Fruit fly (Drosophila melanogaster) whole organism, embryonic: ENCODE measurements around the gene CG33795.

Experiments
- Aef1 ChIP-seq: fragments of 200-800 bp; sonication (Bioruptor generic); IDR thresholded peaks from 3 replicates; pipeline ENCODE4 v1.3.6; 2022; ENCODE audit warnings: missing biosample characterization, missing genetic modification characterization
- CG10147 ChIP-seq: fragments of 200-800 bp; sonication (Bioruptor generic); optimal IDR thresholded peaks from 2 replicates; lab custom pipeline; 2019; ENCODE audit warnings: missing biosample characterization, mild to moderate bottlenecking, missing genetic modification characterization, moderate library complexity
- CG10979 ChIP-seq: fragments of 200-800 bp; sonication (Bioruptor generic); optimal IDR thresholded peaks from 2 replicates; lab custom pipeline; 2018; ENCODE audit warnings: missing biosample characterization, mild to moderate bottlenecking, missing genetic modification characterization, moderate library complexity
- CG11247 ChIP-seq: fragments of 200-800 bp; sonication (Bioruptor generic); IDR thresholded peaks from 2 replicates; pipeline ENCODE4 v1.3.6; 2022; ENCODE audit warnings: missing biosample characterization, missing genetic modification characterization
- CG11560 ChIP-seq: fragments of 200-800 bp; sonication (Bioruptor generic); IDR thresholded peaks from 3 replicates; pipeline ENCODE4 v1.3.6; 2022; ENCODE audit warnings: missing biosample characterization, missing genetic modification characterization
- CG13287 ChIP-seq: fragments of 200-800 bp; sonication (Bioruptor generic); IDR thresholded peaks from 2 replicates; pipeline ENCODE4 v1.3.6; 2022; ENCODE audit warnings: missing biosample characterization, missing genetic modification characterization; ENCODE audit not compliant: partially characterized antibody
- CG15073 ChIP-seq: fragments of 200-800 bp; sonication (Bioruptor generic); optimal IDR thresholded peaks from 2 replicates; lab custom pipeline; 2016; ENCODE audit warnings: missing biosample characterization, missing genetic modification characterization
- CG15696 ChIP-seq: fragments of 200-800 bp; sonication (Bioruptor generic); optimal IDR thresholded peaks from 2 replicates; lab custom pipeline; 2019; ENCODE audit warnings: missing biosample characterization, mild to moderate bottlenecking, missing genetic modification characterization, moderate library complexity
- CG18262 ChIP-seq: fragments of 200-800 bp; optimal IDR thresholded peaks from 3 replicates; lab custom pipeline; 2019; ENCODE audit warnings: missing biosample characterization, mild to moderate bottlenecking, missing genetic modification characterization, moderate library complexity
- CG3065 ChIP-seq: fragments of 200-800 bp; sonication (Bioruptor generic); optimal IDR thresholded peaks from 2 replicates; lab custom pipeline; 2016; ENCODE audit warnings: missing biosample characterization, missing genetic modification characterization
- CG32532 ChIP-seq: fragments of 200-800 bp; sonication (Bioruptor generic); IDR thresholded peaks from 2 replicates; pipeline ENCODE4 v1.3.6; 2022; ENCODE audit warnings: missing biosample characterization, missing genetic modification characterization
- CG3281 ChIP-seq: fragments of 200-800 bp; sonication (Bioruptor generic); optimal IDR thresholded peaks from 3 replicates; lab custom pipeline; 2017; ENCODE audit warnings: missing biosample characterization, mild to moderate bottlenecking, missing genetic modification characterization
- CG33557 ChIP-seq: fragments of 200-800 bp; sonication (Bioruptor generic); optimal IDR thresholded peaks from 2 replicates; lab custom pipeline; 2019; ENCODE audit warnings: missing biosample characterization, mild to moderate bottlenecking, missing genetic modification characterization, moderate library complexity
- CG3726 ChIP-seq: fragments of 200-800 bp; sonication (Bioruptor generic); IDR thresholded peaks from 3 replicates; pipeline ENCODE4, ENCODE4 v1.3.6; 2022; ENCODE audit warnings: missing biosample characterization, missing genetic modification characterization
- CG4360 ChIP-seq: fragments of 200-800 bp; sonication (Bioruptor generic); IDR thresholded peaks from 2 replicates; pipeline ENCODE4 v1.3.6; 2022; ENCODE audit warnings: missing biosample characterization, missing genetic modification characterization
- CG6813 ChIP-seq: fragments of 200-800 bp; sonication (Bioruptor generic); optimal IDR thresholded peaks from 2 replicates; lab custom pipeline; 2017; ENCODE audit warnings: missing biosample characterization, missing genetic modification characterization, mild to moderate bottlenecking, moderate library complexity, missing genetic modification reagents
- CG7963 ChIP-seq: fragments of 200-800 bp; sonication (Bioruptor generic); IDR thresholded peaks from 3 replicates; pipeline ENCODE4 v1.3.6; 2022; ENCODE audit warnings: missing biosample characterization, missing genetic modification characterization; ENCODE audit not compliant: partially characterized antibody
- Doc2 ChIP-seq: fragments of 200-800 bp; sonication (Bioruptor generic); IDR thresholded peaks from 2 replicates; pipeline ENCODE4 v1.3.6; 2022; ENCODE audit warnings: missing biosample characterization, missing genetic modification characterization
- Fer3 ChIP-seq: fragments of 200-800 bp; sonication (Bioruptor generic); optimal IDR thresholded peaks from 2 replicates; lab custom pipeline; 2018; ENCODE audit warnings: missing biosample characterization, mild to moderate bottlenecking, missing genetic modification characterization, moderate library complexity
- H15 ChIP-seq: fragments of 200-800 bp; sonication (Bioruptor generic); IDR thresholded peaks from 3 replicates; pipeline ENCODE4 v1.3.6; 2022; ENCODE audit warnings: missing biosample characterization, missing genetic modification characterization
- HHEX ChIP-seq: fragments of 200-800 bp; sonication (Bioruptor generic); optimal IDR thresholded peaks from 3 replicates; lab custom pipeline; 2017; ENCODE audit warnings: missing biosample characterization, mild to moderate bottlenecking, missing genetic modification characterization, missing genetic modification reagents
- Hr51 ChIP-seq, 2 experiments: fragments of 200-800 bp; sonication (Bioruptor generic); optimal IDR thresholded peaks; 2 replicates in 1 of 2; 3 replicates in 1 of 2; lab custom pipeline; 2016 to 2018; ENCODE audit warnings: missing biosample characterization in 2 of 2, missing genetic modification characterization in 2 of 2, mild to moderate bottlenecking in 1 of 2, moderate library complexity in 1 of 2
- NC2α ChIP-seq: fragments of 200-800 bp; sonication (Bioruptor generic); optimal IDR thresholded peaks from 2 replicates; lab custom pipeline; 2016; ENCODE audit warnings: missing biosample characterization, missing genetic modification characterization
- NK7.1 ChIP-seq: fragments of 200-800 bp; sonication (Bioruptor generic); optimal IDR thresholded peaks from 3 replicates; lab custom pipeline; 2016; ENCODE audit warnings: missing biosample characterization, missing genetic modification characterization
- Neu2 ChIP-seq: fragments of 200-800 bp; sonication (Bioruptor generic); optimal IDR thresholded peaks from 3 replicates; lab custom pipeline; 2016; ENCODE audit warnings: missing biosample characterization, missing genetic modification characterization, borderline replicate concordance
- Oaz ChIP-seq: fragments of 200-800 bp; sonication (Bioruptor generic); IDR thresholded peaks from 2 replicates; pipeline ENCODE4 v1.3.6; 2022; ENCODE audit warnings: missing biosample characterization, missing genetic modification characterization
- Rx ChIP-seq: fragments of 200-800 bp; sonication (Bioruptor generic); IDR thresholded peaks from 2 replicates; pipeline ENCODE4 v1.3.6; 2022; ENCODE audit warnings: missing biosample characterization, missing genetic modification characterization
- Side ChIP-seq: fragments of 200-800 bp; sonication (Bioruptor generic); optimal IDR thresholded peaks from 2 replicates; lab custom pipeline; 2016; ENCODE audit warnings: missing biosample characterization, missing genetic modification characterization
- Sox100B ChIP-seq: fragments of 200-800 bp; sonication (Bioruptor generic); optimal IDR thresholded peaks from 3 replicates; lab custom pipeline; 2018; ENCODE audit warnings: missing biosample characterization, mild to moderate bottlenecking, missing genetic modification characterization
- Taf1 ChIP-seq: fragments of 200-800 bp; sonication (Bioruptor generic); IDR thresholded peaks from 2 replicates; pipeline ENCODE4 v1.3.6; 2022; ENCODE audit warnings: missing biosample characterization, missing genetic modification characterization
- ato ChIP-seq: fragments of 200-800 bp; sonication (Bioruptor generic); IDR thresholded peaks from 2 replicates; pipeline ENCODE4 v1.3.6; 2022; ENCODE audit warnings: missing biosample characterization, missing genetic modification characterization; ENCODE audit not compliant: partially characterized antibody
- bcd ChIP-seq: fragments of 200-800 bp; sonication (Bioruptor generic); optimal IDR thresholded peaks from 2 replicates; lab custom pipeline; 2017; ENCODE audit warnings: missing biosample characterization, mild to moderate bottlenecking, missing genetic modification characterization
- dimm ChIP-seq: fragments of 200-800 bp; sonication (Bioruptor generic); IDR thresholded peaks from 2 replicates; pipeline ENCODE4 v1.3.6; 2022; ENCODE audit warnings: missing biosample characterization, missing genetic modification characterization
- dmrt99B ChIP-seq: fragments of 200-800 bp; sonication (Bioruptor generic); optimal IDR thresholded peaks from 2 replicates; lab custom pipeline; 2018; ENCODE audit warnings: missing biosample characterization, mild to moderate bottlenecking, missing genetic modification characterization, moderate library complexity
- emc ChIP-seq: fragments of 200-800 bp; sonication (Bioruptor generic); optimal IDR thresholded peaks from 2 replicates; lab custom pipeline; 2016; ENCODE audit warnings: missing biosample characterization, missing genetic modification characterization
- fd3F ChIP-seq: fragments of 200-800 bp; sonication (Bioruptor generic); optimal IDR thresholded peaks from 2 replicates; lab custom pipeline; 2018; ENCODE audit warnings: missing biosample characterization, mild to moderate bottlenecking, missing genetic modification characterization, moderate library complexity
- gfzf ChIP-seq: fragments of 200-800 bp; sonication (Bioruptor generic); optimal IDR thresholded peaks from 2 replicates; lab custom pipeline; 2016; ENCODE audit warnings: missing biosample characterization, mild to moderate bottlenecking, missing genetic modification characterization, moderate library complexity
- ind ChIP-seq: fragments of 200-800 bp; sonication (Bioruptor generic); optimal IDR thresholded peaks from 3 replicates; lab custom pipeline; 2016; ENCODE audit warnings: missing biosample characterization, missing genetic modification characterization
- lilli ChIP-seq: fragments of 200-800 bp; sonication (Bioruptor generic); optimal IDR thresholded peaks from 3 replicates; lab custom pipeline; 2016; ENCODE audit warnings: missing biosample characterization, missing genetic modification characterization
- lmd ChIP-seq: fragments of 200-800 bp; sonication (Bioruptor generic); IDR thresholded peaks from 2 replicates; pipeline ENCODE4 v1.3.6; 2022; ENCODE audit warnings: missing biosample characterization, missing genetic modification characterization
- mam ChIP-seq: fragments of 200-800 bp; sonication (Bioruptor generic); optimal IDR thresholded peaks from 3 replicates; lab custom pipeline; 2016; ENCODE audit warnings: missing biosample characterization, missing genetic modification characterization
- nmo ChIP-seq: fragments of 200-800 bp; sonication (Bioruptor generic); optimal IDR thresholded peaks from 2 replicates; lab custom pipeline; 2018; ENCODE audit warnings: missing biosample characterization, mild to moderate bottlenecking, missing genetic modification characterization, moderate library complexity
- ro ChIP-seq: fragments of 200-800 bp; sonication (Bioruptor generic); IDR thresholded peaks from 2 replicates; pipeline ENCODE4 v1.3.6; 2022; ENCODE audit warnings: missing biosample characterization, missing genetic modification characterization
- sens ChIP-seq: fragments of 200-800 bp; sonication (Bioruptor generic); peaks from one replicate; lab custom pipeline; 2016; ENCODE audit warnings: missing biosample characterization, missing genetic modification characterization
- shn ChIP-seq: fragments of 200-800 bp; sonication (Bioruptor generic); optimal IDR thresholded peaks from 3 replicates; lab custom pipeline; 2016; ENCODE audit warnings: missing biosample characterization, missing genetic modification characterization
- sim ChIP-seq: fragments of 200-800 bp; sonication (Bioruptor generic); IDR thresholded peaks from 2 replicates; pipeline ENCODE4 v1.3.6; 2022; ENCODE audit warnings: missing biosample characterization, missing genetic modification characterization
- sisA ChIP-seq: fragments of 200-800 bp; sonication (Bioruptor generic); IDR thresholded peaks from 2 replicates; pipeline ENCODE4 v1.3.6; 2022; ENCODE audit warnings: missing biosample characterization, missing genetic modification characterization
- stc ChIP-seq: fragments of 200-800 bp; sonication (Bioruptor generic); IDR thresholded peaks from 2 replicates; pipeline ENCODE4 v1.3.6; 2022; ENCODE audit warnings: missing biosample characterization, missing genetic modification characterization
- tin ChIP-seq: fragments of 200-800 bp; sonication (Bioruptor generic); optimal IDR thresholded peaks from 3 replicates; lab custom pipeline; 2016; ENCODE audit warnings: missing biosample characterization, missing genetic modification characterization
- twi ChIP-seq: fragments of 200-800 bp; optimal IDR thresholded peaks from 2 replicates; lab custom pipeline; 2019; ENCODE audit warnings: missing biosample characterization, mild to moderate bottlenecking, missing genetic modification characterization, moderate library complexity
- zen ChIP-seq: fragments of 200-800 bp; sonication (Bioruptor generic); optimal IDR thresholded peaks from 3 replicates; lab custom pipeline; 2018; ENCODE audit warnings: missing biosample characterization, mild to moderate bottlenecking, missing genetic modification characterization, moderate library complexity
- zfh2 ChIP-seq: fragments of 200-800 bp; sonication (Bioruptor generic); optimal IDR thresholded peaks from 2 replicates; lab custom pipeline; 2016; ENCODE audit warnings: missing biosample characterization, missing genetic modification characterization

Gene CG33795

dm6 chr3L:16146539-16146934 is 24.6 kb downstream of the CG33795 start (continued):
- TF ChIP-seq CG3726 (no peak), HHEX (GFP tag; lab: Kevin White, UChicago) (no peak), CG3065 (GFP tag; lab: Kevin White, UChicago) (no peak), CG13287 (no peak), stc (GFP tag; lab: Robert Waterston, UW) (no peak), bcd (GFP tag; lab: Kevin White, UChicago) (peak; percentile 49), CG3281 (GFP tag; lab: Kevin White, UChicago) (peak; percentile 53), dimm (no peak), lilli (peak; percentile 36), CG10979 (tag; lab: Kevin White, UChicago) (no peak), ind (peak; percentile 54), Aef1 (GFP tag; lab: Robert Waterston, UW) (no peak), Neu2 (GFP tag; lab: Kevin White, UChicago) (no peak), CG6813 (GFP tag; lab: Kevin White, UChicago) (no peak), Fer3 (tag; lab: Kevin White, UChicago) (peak; percentile 71), twi (tag; lab: Kevin White, UChicago) (no peak), nmo (GFP tag; lab: Kevin White, UChicago) (peak; percentile 14), ro (GFP tag; lab: Robert Waterston, UW) (no peak), CG7963 (GFP tag; lab: Robert Waterston, UW) (no peak), CG18262 (tag; lab: Kevin White, UChicago) (peak; percentile 6), NC2α (GFP tag; lab: Kevin White, UChicago) (no peak), ato (GFP tag; lab: Robert Waterston, UW) (no peak), CG15696 (no peak), Taf1 (0 out of 2 replicates have a peak, but pooled peaks have one; percentile 28), dmrt99B (tag; lab: Kevin White, UChicago) (peak; percentile 39), zen (tag; lab: Kevin White, UChicago) (no peak), sens (GFP tag; lab: Kevin White, UChicago) (no peak), tin (GFP tag; lab: Kevin White, UChicago) (no peak), mam (no peak), CG11247 (no peak), Doc2 (GFP tag; lab: Robert Waterston, UW) (no peak), Hr51 (GFP tag; optimal IDR thresholded peaks at IDR 0.05; lab: Kevin White, UChicago) (peak in 1 of 2 experiments; percentile 53), shn (no peak), emc (no peak), lmd (GFP tag; lab: Robert Waterston, UW) (peak; percentile 55; the same call in 1 of the 2 replicates), H15 (no peak), CG33557 (GFP tag; lab: Kevin White, UChicago) (no peak), Rx (GFP tag; lab: Robert Waterston, UW) (no peak), sim (GFP tag; lab: Robert Waterston, UW) (no peak), Side (GFP tag; lab: Kevin White, UChicago) (no peak), sisA (GFP tag; lab: Robert Waterston, UW) (no peak), Sox100B (GFP tag; lab: Kevin White, UChicago) (peak; percentile 2), fd3F (GFP tag; lab: Kevin White, UChicago) (peak; percentile 54), Oaz (GFP tag; lab: Robert Waterston, UW) (no peak), NK7.1 (GFP tag; lab: Kevin White, UChicago) (no peak), gfzf (no peak), CG32532 (GFP tag; lab: Robert Waterston, UW) (peak; percentile 69), CG10147 (GFP tag; lab: Kevin White, UChicago) (no peak), CG11560 (tag; lab: Robert Waterston, UW) (0 out of 3 replicates have a peak, but pooled peaks have one; percentile 24), CG4360 (GFP tag; lab: Robert Waterston, UW) (no peak), zfh2 (GFP tag; lab: Kevin White, UChicago) (peak; percentile 9), CG15073 (no peak)
